Worm (Caenorhabditis elegans) whole organism, L4 larva: ENCODE results near the gene nhr-262.

Source experiments
- F44E2.7 ChIP-seq: fragments of 200-800 bp; sonication (Bioruptor generic); IDR thresholded peaks from 2 replicates; pipeline ENCODE4 v2.1.2; 2022; ENCODE audit warnings: missing genetic modification characterization, missing compliant biosample characterization
- aly-2 ChIP-seq: sonication (generic microtip); optimal IDR thresholded peaks from 2 replicates; lab custom pipeline; 2018; ENCODE audit warnings: missing biosample characterization, missing genetic modification characterization
- ces-1 ChIP-seq: fragments of 150-350 bp; sonication (generic microtip); optimal IDR thresholded peaks from 4 replicates; lab custom pipeline; 2014; ENCODE audit warnings: missing biosample characterization, missing genetic modification reagents, missing genetic modification characterization
- lin-38 ChIP-seq: fragments of 200-800 bp; sonication (Bioruptor generic); IDR thresholded peaks from 2 replicates; pipeline ENCODE4 v1.3.6; 2022; ENCODE audit warnings: missing genetic modification reagents, missing genetic modification characterization, missing compliant biosample characterization

DNA sequence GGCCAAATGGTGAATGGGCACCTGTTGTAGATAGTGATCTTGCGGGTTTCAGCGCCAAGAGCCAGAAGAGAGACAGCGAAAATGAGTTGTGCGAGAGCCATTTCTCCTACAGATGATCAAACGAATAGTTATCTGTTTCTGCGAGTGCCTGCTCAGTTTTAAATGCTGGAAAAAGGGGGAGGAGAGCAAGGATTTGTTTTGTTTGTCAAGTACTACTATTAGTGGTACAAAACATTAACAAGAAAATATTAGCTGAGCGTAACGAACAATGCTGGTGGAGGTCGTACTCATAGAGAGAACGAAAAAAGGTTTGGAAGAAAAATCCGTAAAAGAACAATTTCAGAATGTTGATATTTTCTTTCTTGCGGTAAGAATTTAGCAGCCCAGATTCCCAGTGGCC, 33.3 kb upstream of the nhr-262 start, which contains the start of gene thn-4:
- TF ChIP-seq aly-2 (tag; lab: Kevin White, UChicago) (no peak), ces-1 (GFP tag; lab: Kevin White, UChicago) (no peak), F44E2.7 (no peak), lin-38 (GFP tag; lab: Robert Waterston, UW) (no peak)
